Fruit fly (Drosophila melanogaster) whole organism, embryonic: ENCODE measurements around the gene trbd.

Experiments
- Abd-B ChIP-seq: fragments of 200-800 bp; sonication (Bioruptor generic); optimal IDR thresholded peaks from 2 replicates; lab custom pipeline; 2018; ENCODE audit warnings: missing biosample characterization, mild to moderate bottlenecking, missing genetic modification characterization, moderate library complexity
- CG10462 ChIP-seq: fragments of 200-800 bp; sonication (Bioruptor generic); optimal IDR thresholded peaks from 2 replicates; lab custom pipeline; 2016; ENCODE audit warnings: missing biosample characterization, missing genetic modification characterization
- CG10959 ChIP-seq: fragments of 200-800 bp; sonication (Bioruptor generic); IDR thresholded peaks from 2 replicates; pipeline ENCODE4 v1.3.6; 2022; ENCODE audit warnings: missing biosample characterization, missing genetic modification characterization
- CG12219 ChIP-seq: fragments of 200-800 bp; sonication (Bioruptor generic); optimal IDR thresholded peaks from 3 replicates; lab custom pipeline; 2018; ENCODE audit warnings: missing biosample characterization, mild to moderate bottlenecking, missing genetic modification characterization
- CG12299 ChIP-seq: fragments of 200-800 bp; sonication (Bioruptor generic); optimal IDR thresholded peaks from 2 replicates; lab custom pipeline; 2018; ENCODE audit warnings: missing biosample characterization, mild to moderate bottlenecking, missing genetic modification characterization
- CG14014 ChIP-seq: fragments of 200-800 bp; sonication (Bioruptor generic); IDR thresholded peaks from 2 replicates; pipeline ENCODE4 v1.3.6; 2022; ENCODE audit warnings: missing biosample characterization, missing genetic modification characterization
- CG1603 ChIP-seq: fragments of 200-800 bp; sonication (Bioruptor generic); optimal IDR thresholded peaks from 2 replicates; lab custom pipeline; 2019; ENCODE audit warnings: missing biosample characterization, mild to moderate bottlenecking, missing genetic modification characterization, moderate library complexity
- CG17359 ChIP-seq: fragments of 200-800 bp; sonication (Bioruptor generic); optimal IDR thresholded peaks from 3 replicates; lab custom pipeline; 2018; ENCODE audit warnings: missing biosample characterization, mild to moderate bottlenecking, missing genetic modification characterization, moderate library complexity
- CG1792 ChIP-seq: fragments of 200-800 bp; sonication (Bioruptor generic); optimal IDR thresholded peaks from 2 replicates; lab custom pipeline; 2016; ENCODE audit warnings: missing biosample characterization, missing genetic modification characterization
- CG30403 ChIP-seq: fragments of 200-800 bp; sonication (Bioruptor generic); optimal IDR thresholded peaks from 3 replicates; lab custom pipeline; 2016; ENCODE audit warnings: missing biosample characterization, missing genetic modification characterization
- CG30431 ChIP-seq: fragments of 200-800 bp; sonication (Bioruptor generic); optimal IDR thresholded peaks from 2 replicates; lab custom pipeline; 2017; ENCODE audit warnings: missing biosample characterization, missing genetic modification characterization
- CG31388 ChIP-seq: fragments of 200-800 bp; sonication (Bioruptor generic); optimal IDR thresholded peaks from 2 replicates; lab custom pipeline; 2016; ENCODE audit warnings: missing biosample characterization, missing genetic modification characterization
- CG34224 ChIP-seq: fragments of 200-800 bp; sonication (Bioruptor generic); IDR thresholded peaks from 3 replicates; pipeline ENCODE4 v1.3.6; 2022; ENCODE audit warnings: missing biosample characterization, missing genetic modification characterization; ENCODE audit not compliant: partially characterized antibody
- CG4820 ChIP-seq: fragments of 200-800 bp; sonication (Bioruptor generic); optimal IDR thresholded peaks from 3 replicates; lab custom pipeline; 2016; ENCODE audit warnings: missing biosample characterization, missing genetic modification characterization
- CG5245 ChIP-seq: fragments of 200-800 bp; sonication (Bioruptor generic); optimal IDR thresholded peaks from 3 replicates; lab custom pipeline; 2016; ENCODE audit warnings: missing biosample characterization, missing genetic modification characterization
- CG6854 ChIP-seq: fragments of 200-800 bp; sonication (Bioruptor generic); optimal IDR thresholded peaks from 3 replicates; lab custom pipeline; 2017; ENCODE audit warnings: missing biosample characterization, mild to moderate bottlenecking, missing genetic modification characterization
- CG8765 ChIP-seq: fragments of 200-800 bp; sonication (Bioruptor generic); IDR thresholded peaks from 2 replicates; pipeline ENCODE4 v1.3.6; 2022; ENCODE audit warnings: missing biosample characterization, missing genetic modification characterization
- CkIIα-i1 ChIP-seq: fragments of 200-800 bp; sonication (Bioruptor generic); IDR thresholded peaks from 2 replicates; pipeline ENCODE4 v1.3.6; 2022; ENCODE audit warnings: missing biosample characterization, missing genetic modification characterization
- Doc2 ChIP-seq: fragments of 200-800 bp; sonication (Bioruptor generic); IDR thresholded peaks from 2 replicates; pipeline ENCODE4 v1.3.6; 2022; ENCODE audit warnings: missing biosample characterization, missing genetic modification characterization
- HHEX ChIP-seq: fragments of 200-800 bp; sonication (Bioruptor generic); optimal IDR thresholded peaks from 3 replicates; lab custom pipeline; 2017; ENCODE audit warnings: missing biosample characterization, mild to moderate bottlenecking, missing genetic modification characterization, missing genetic modification reagents
- HmgZ ChIP-seq: fragments of 200-800 bp; sonication (Bioruptor generic); optimal IDR thresholded peaks from 2 replicates; lab custom pipeline; 2018; ENCODE audit warnings: missing biosample characterization, mild to moderate bottlenecking, missing genetic modification characterization
- Hsf ChIP-seq: fragments of 200-800 bp; sonication (Bioruptor generic); optimal IDR thresholded peaks from 3 replicates; lab custom pipeline; 2016; ENCODE audit warnings: missing biosample characterization, missing genetic modification characterization
- MTF-1 ChIP-seq: fragments of 200-800 bp; sonication (Bioruptor generic); optimal IDR thresholded peaks from 2 replicates; lab custom pipeline; 2018; ENCODE audit warnings: missing biosample characterization, mild to moderate bottlenecking, missing genetic modification characterization, borderline replicate concordance
- Mes4 ChIP-seq: fragments of 200-800 bp; sonication (Bioruptor generic); optimal IDR thresholded peaks from 2 replicates; lab custom pipeline; 2016; ENCODE audit warnings: missing biosample characterization, missing genetic modification characterization
- Mrtf ChIP-seq: fragments of 200-800 bp; sonication (Bioruptor generic); IDR thresholded peaks from 3 replicates; pipeline ENCODE4 v1.3.6; 2022; ENCODE audit warnings: missing biosample characterization, missing genetic modification characterization
- Taf1 ChIP-seq: fragments of 200-800 bp; sonication (Bioruptor generic); IDR thresholded peaks from 2 replicates; pipeline ENCODE4 v1.3.6; 2022; ENCODE audit warnings: missing biosample characterization, missing genetic modification characterization
- Trl ChIP-seq, 3 experiments: fragments of >200 bp in 2 of 3; fragments of 200-800 bp in 1 of 3; sonication (Bioruptor generic) in 1 of 3; optimal IDR thresholded peaks; 2 replicates in 1 of 3; 3 replicates in 2 of 3; lab custom pipeline; 2016 to 2017; ENCODE audit warnings: missing biosample characterization in 1 of 3, missing genetic modification characterization in 1 of 3
- cad ChIP-seq: fragments of >200 bp; optimal IDR thresholded peaks from 2 replicates; lab custom pipeline; 2017; ENCODE audit warnings: missing biosample characterization, missing genetic modification characterization
- cg ChIP-seq: fragments of 200-800 bp; sonication (Bioruptor generic); optimal IDR thresholded peaks from 3 replicates; lab custom pipeline; 2019; ENCODE audit warnings: missing biosample characterization, mild to moderate bottlenecking, missing genetic modification characterization, moderate library complexity
- emc ChIP-seq: fragments of 200-800 bp; sonication (Bioruptor generic); optimal IDR thresholded peaks from 2 replicates; lab custom pipeline; 2016; ENCODE audit warnings: missing biosample characterization, missing genetic modification characterization
- en ChIP-seq: fragments of 200-800 bp; sonication (Bioruptor generic); optimal IDR thresholded peaks from 2 replicates; lab custom pipeline; 2016; ENCODE audit warnings: missing biosample characterization, missing genetic modification characterization
- exex ChIP-seq: fragments of 200-800 bp; sonication (Bioruptor generic); optimal IDR thresholded peaks from 4 replicates; lab custom pipeline; 2018; ENCODE audit warnings: missing biosample characterization, mild to moderate bottlenecking, missing genetic modification characterization, moderate library complexity
- fd64A ChIP-seq: fragments of 200-800 bp; sonication (Bioruptor generic); optimal IDR thresholded peaks from 3 replicates; lab custom pipeline; 2018; ENCODE audit warnings: missing biosample characterization, mild to moderate bottlenecking, missing genetic modification characterization
- gce ChIP-seq: fragments of 200-800 bp; sonication (Bioruptor generic); IDR thresholded peaks from 3 replicates; pipeline ENCODE4 v1.3.6; 2022; ENCODE audit warnings: missing biosample characterization, missing genetic modification characterization
- kay ChIP-seq: fragments of 200-800 bp; sonication (Bioruptor generic); optimal IDR thresholded peaks from 2 replicates; lab custom pipeline; 2016; ENCODE audit warnings: missing biosample characterization, missing genetic modification characterization
- kni ChIP-seq: fragments of 200-800 bp; sonication (Bioruptor generic); optimal IDR thresholded peaks from 3 replicates; lab custom pipeline; 2017; ENCODE audit warnings: mild to moderate bottlenecking, missing biosample characterization, missing genetic modification reagents, missing genetic modification characterization
- lbe ChIP-seq: fragments of 200-800 bp; sonication (Bioruptor generic); optimal IDR thresholded peaks from 2 replicates; lab custom pipeline; 2016; ENCODE audit warnings: missing biosample characterization, mild to moderate bottlenecking, missing genetic modification characterization
- lmd ChIP-seq: fragments of 200-800 bp; sonication (Bioruptor generic); IDR thresholded peaks from 2 replicates; pipeline ENCODE4 v1.3.6; 2022; ENCODE audit warnings: missing biosample characterization, missing genetic modification characterization
- mirr ChIP-seq: fragments of 200-800 bp; sonication (Bioruptor generic); optimal IDR thresholded peaks from 3 replicates; lab custom pipeline; 2018; ENCODE audit warnings: missing biosample characterization, mild to moderate bottlenecking, missing genetic modification characterization
- mld ChIP-seq: fragments of 200-800 bp; sonication (Bioruptor generic); IDR thresholded peaks from 3 replicates; pipeline ENCODE4 v1.3.6; 2022; ENCODE audit warnings: missing biosample characterization, missing genetic modification characterization; ENCODE audit not compliant: partially characterized antibody
- odd ChIP-seq: fragments of 200-800 bp; sonication (Bioruptor generic); optimal IDR thresholded peaks from 2 replicates; lab custom pipeline; 2017; ENCODE audit warnings: missing biosample characterization, mild to moderate bottlenecking, missing genetic modification characterization
- onecut ChIP-seq: fragments of 200-800 bp; sonication (Bioruptor generic); IDR thresholded peaks from 2 replicates; pipeline ENCODE4 v1.3.6; 2022; ENCODE audit warnings: missing biosample characterization, missing genetic modification characterization
- prd ChIP-seq, 3 experiments: fragments of >200 bp in 2 of 3; fragments of 200-800 bp in 1 of 3; sonication (Bioruptor generic) in 1 of 3; optimal IDR thresholded peaks in 2 of 3; IDR thresholded peaks in 1 of 3; 2 replicates in 2 of 3; 3 replicates in 1 of 3; pipeline versions ENCODE4 v1.3.6 to Lab custom; 2017 to 2022; ENCODE audit warnings: missing biosample characterization in 1 of 3, missing genetic modification characterization in 1 of 3
- pzg ChIP-seq: fragments of 200-800 bp; sonication (Bioruptor generic); optimal IDR thresholded peaks from 3 replicates; lab custom pipeline; 2018; ENCODE audit warnings: missing biosample characterization, mild to moderate bottlenecking, missing genetic modification characterization, moderate library complexity
- tap ChIP-seq: fragments of 200-800 bp; optimal IDR thresholded peaks from 3 replicates; lab custom pipeline; 2019; ENCODE audit warnings: missing biosample characterization, mild to moderate bottlenecking, missing genetic modification characterization, moderate library complexity
- toy ChIP-seq: fragments of 200-800 bp; sonication (Bioruptor generic); IDR thresholded peaks from 2 replicates; pipeline ENCODE4 v1.3.6; 2022; ENCODE audit warnings: missing biosample characterization, missing genetic modification characterization
- trh ChIP-seq: fragments of 200-800 bp; sonication (Bioruptor generic); optimal IDR thresholded peaks from 2 replicates; lab custom pipeline; 2016; ENCODE audit warnings: missing biosample characterization, missing genetic modification characterization
- tup ChIP-seq: fragments of 200-800 bp; sonication (Bioruptor generic); optimal IDR thresholded peaks from 2 replicates; lab custom pipeline; 2016; ENCODE audit warnings: missing biosample characterization, mild to moderate bottlenecking, missing genetic modification characterization, moderate library complexity
- zfh1 ChIP-seq: fragments of 200-800 bp; sonication (Bioruptor generic); IDR thresholded peaks from 3 replicates; pipeline ENCODE4 v1.3.6; 2022; ENCODE audit warnings: missing biosample characterization, missing genetic modification characterization

trbd gene

dm6 chr3R:9747272-9747874 is 36.5 kb upstream of the trbd start, which contains the start of gene CG12948 (continued):
- TF ChIP-seq Abd-B (peak; percentile 61), CG12219 (GFP tag; lab: Kevin White, UChicago) (peak; percentile 4), trh (GFP tag; lab: Kevin White, UChicago) (no peak), HHEX (GFP tag; lab: Kevin White, UChicago) (no peak), pzg (GFP tag; lab: Kevin White, UChicago) (peak; percentile 23), exex (tag; lab: Kevin White, UChicago) (no peak), CG14014 (GFP tag; lab: Robert Waterston, UW) (peak; percentile 53), CG12299 (no peak), fd64A (peak; percentile 4), cg (GFP tag; lab: Kevin White, UChicago) (no peak), lmd (peak; percentile 45), Mes4 (GFP tag; lab: Kevin White, UChicago) (no peak), CG10462 (GFP tag; lab: Kevin White, UChicago) (no peak), prd (optimal IDR thresholded peaks at IDR 0.05; lab: Kevin White, UChicago) (no peak), prd (GFP tag; IDR thresholded peaks at IDR 0.05; lab: Robert Waterston, UW) (peak; percentile 34; the same call in 1 of the 3 replicates), HmgZ (tag; lab: Kevin White, UChicago) (peak; percentile 63), Doc2 (GFP tag; lab: Robert Waterston, UW) (no peak), emc (GFP tag; lab: Kevin White, UChicago) (no peak), mirr (GFP tag; lab: Kevin White, UChicago) (no peak), cad (no peak), CG30431 (GFP tag; lab: Kevin White, UChicago) (no peak), lbe (GFP tag; lab: Kevin White, UChicago) (peak; percentile 64), kni (peak; percentile 54), Trl (optimal IDR thresholded peaks at IDR 0.05; lab: Kevin White, UChicago) (no peak), Trl (GFP tag; optimal IDR thresholded peaks at IDR 0.05; lab: Kevin White, UChicago) (peak; percentile 52), odd (GFP tag; lab: Kevin White, UChicago) (no peak), CG6854 (GFP tag; lab: Kevin White, UChicago) (no peak), CG8765 (GFP tag; lab: Robert Waterston, UW) (no peak), CG5245 (GFP tag; lab: Kevin White, UChicago) (peak; percentile 25), CG34224 (GFP tag; lab: Robert Waterston, UW) (peak; percentile 96), CG1603 (tag; lab: Kevin White, UChicago) (peak; percentile 50), mld (GFP tag; lab: Robert Waterston, UW) (peak; percentile 79; the same call in 1 of the 3 replicates), gce (no peak), kay (GFP tag; lab: Kevin White, UChicago) (no peak), en (GFP tag; lab: Kevin White, UChicago) (no peak), onecut (0 out of 2 replicates have a peak, but pooled peaks have one; percentile 19), CkIIα-i1 (GFP tag; lab: Robert Waterston, UW) (no peak), MTF-1 (no peak), Hsf (peak; percentile 54), CG30403 (peak; percentile 72), Mrtf (GFP tag; lab: Robert Waterston, UW) (no peak), toy (no peak), CG4820 (GFP tag; lab: Kevin White, UChicago) (peak; percentile 46), CG17359 (tag; lab: Kevin White, UChicago) (peak; percentile 39), tap (tag; lab: Kevin White, UChicago) (no peak), Taf1 (GFP tag; lab: Robert Waterston, UW) (0 out of 2 replicates have a peak, but pooled peaks have one; percentile 15), CG1792 (peak; percentile 16), tup (GFP tag; lab: Kevin White, UChicago) (no peak), CG31388 (no peak), zfh1 (GFP tag; lab: Robert Waterston, UW) (no peak; the same call in 2 of the 3 replicates), CG10959 (no peak)
